Fruit fly (Drosophila melanogaster) whole organism, embryonic: Measurements from ENCODE around the gene TwdlK.

Source experiments
- Awh ChIP-seq: fragments of 200-800 bp; sonication (Bioruptor generic); IDR thresholded peaks from 2 replicates; pipeline ENCODE4, ENCODE4 v1.3.6; 2022; ENCODE audit warnings: missing biosample characterization, missing genetic modification characterization
- B-H1 ChIP-seq: fragments of 200-800 bp; sonication (Bioruptor generic); IDR thresholded peaks from 3 replicates; pipeline ENCODE4 v1.3.6; 2022; ENCODE audit warnings: missing biosample characterization, missing genetic modification characterization
- BtbVII ChIP-seq: fragments of 200-800 bp; sonication (Bioruptor generic); optimal IDR thresholded peaks from 3 replicates; lab custom pipeline; 2017; ENCODE audit warnings: missing biosample characterization, mild to moderate bottlenecking, missing genetic modification characterization
- CG11247 ChIP-seq: fragments of 200-800 bp; sonication (Bioruptor generic); IDR thresholded peaks from 2 replicates; pipeline ENCODE4 v1.3.6; 2022; ENCODE audit warnings: missing biosample characterization, missing genetic modification characterization
- CG11695 ChIP-seq: fragments of 200-800 bp; sonication (Bioruptor generic); IDR thresholded peaks from 3 replicates; pipeline ENCODE4 v1.3.6; 2022; ENCODE audit warnings: missing biosample characterization, missing genetic modification characterization
- CG12155 ChIP-seq: fragments of 200-800 bp; sonication (Bioruptor generic); optimal IDR thresholded peaks from 3 replicates; lab custom pipeline; 2016; ENCODE audit warnings: missing biosample characterization, missing genetic modification characterization
- CG12659 ChIP-seq: fragments of 200-800 bp; sonication (Bioruptor generic); optimal IDR thresholded peaks from 3 replicates; lab custom pipeline; 2017; ENCODE audit warnings: mild to moderate bottlenecking, missing biosample characterization, missing genetic modification reagents, missing genetic modification characterization
- CG12769 ChIP-seq: fragments of 200-800 bp; sonication (Bioruptor generic); optimal IDR thresholded peaks from 2 replicates; lab custom pipeline; 2019; ENCODE audit warnings: missing biosample characterization, mild to moderate bottlenecking, missing genetic modification characterization, moderate library complexity
- CG13894 ChIP-seq: fragments of 200-800 bp; sonication (Bioruptor generic); optimal IDR thresholded peaks from 3 replicates; lab custom pipeline; 2018; ENCODE audit warnings: missing biosample characterization, mild to moderate bottlenecking, missing genetic modification characterization, moderate library complexity
- CG14710 ChIP-seq: fragments of 200-800 bp; sonication (Bioruptor generic); optimal IDR thresholded peaks from 3 replicates; lab custom pipeline; 2019; ENCODE audit warnings: missing biosample characterization, mild to moderate bottlenecking, missing genetic modification characterization, moderate library complexity
- CG15696 ChIP-seq: fragments of 200-800 bp; sonication (Bioruptor generic); optimal IDR thresholded peaks from 2 replicates; lab custom pipeline; 2019; ENCODE audit warnings: missing biosample characterization, mild to moderate bottlenecking, missing genetic modification characterization, moderate library complexity
- CG16815 ChIP-seq: fragments of 200-800 bp; sonication (Bioruptor generic); optimal IDR thresholded peaks from 3 replicates; lab custom pipeline; 2017; ENCODE audit warnings: missing biosample characterization, mild to moderate bottlenecking, missing genetic modification characterization
- CG2129 ChIP-seq: fragments of 200-800 bp; sonication (Bioruptor generic); IDR thresholded peaks from 2 replicates; pipeline ENCODE4 v1.3.6; 2022; ENCODE audit warnings: missing biosample characterization, missing genetic modification characterization; ENCODE audit not compliant: partially characterized antibody
- CG3065 ChIP-seq: fragments of 200-800 bp; sonication (Bioruptor generic); optimal IDR thresholded peaks from 2 replicates; lab custom pipeline; 2016; ENCODE audit warnings: missing biosample characterization, missing genetic modification characterization
- CG34224 ChIP-seq: fragments of 200-800 bp; sonication (Bioruptor generic); IDR thresholded peaks from 3 replicates; pipeline ENCODE4 v1.3.6; 2022; ENCODE audit warnings: missing biosample characterization, missing genetic modification characterization; ENCODE audit not compliant: partially characterized antibody
- CG4820 ChIP-seq: fragments of 200-800 bp; sonication (Bioruptor generic); optimal IDR thresholded peaks from 3 replicates; lab custom pipeline; 2016; ENCODE audit warnings: missing biosample characterization, missing genetic modification characterization
- CG6654 ChIP-seq: fragments of 200-800 bp; sonication (Bioruptor generic); optimal IDR thresholded peaks from 2 replicates; lab custom pipeline; 2017; ENCODE audit warnings: missing biosample characterization, mild to moderate bottlenecking, missing genetic modification characterization
- CG8089 ChIP-seq: fragments of 200-800 bp; sonication (Bioruptor generic); optimal IDR thresholded peaks from 3 replicates; lab custom pipeline; 2016; ENCODE audit warnings: missing biosample characterization, missing genetic modification characterization
- Camta ChIP-seq: fragments of 200-800 bp; sonication (Bioruptor generic); optimal IDR thresholded peaks from 2 replicates; lab custom pipeline; 2016; ENCODE audit warnings: missing biosample characterization, missing genetic modification characterization
- CkIIα-i1 ChIP-seq: fragments of 200-800 bp; sonication (Bioruptor generic); IDR thresholded peaks from 2 replicates; pipeline ENCODE4 v1.3.6; 2022; ENCODE audit warnings: missing biosample characterization, missing genetic modification characterization
- Deaf1 ChIP-seq: fragments of 200-800 bp; optimal IDR thresholded peaks from 3 replicates; lab custom pipeline; 2019; ENCODE audit warnings: missing biosample characterization, mild to moderate bottlenecking, missing genetic modification characterization, moderate library complexity
- H15 ChIP-seq: fragments of 200-800 bp; sonication (Bioruptor generic); IDR thresholded peaks from 3 replicates; pipeline ENCODE4 v1.3.6; 2022; ENCODE audit warnings: missing biosample characterization, missing genetic modification characterization
- HLH3B ChIP-seq: fragments of 200-800 bp; sonication (Bioruptor generic); IDR thresholded peaks from 2 replicates; pipeline ENCODE4 v1.3.6; 2022; ENCODE audit warnings: missing biosample characterization, missing genetic modification characterization
- Hr78 ChIP-seq, 2 experiments: fragments of 200-800 bp in 1 of 2; fragments of >200 bp in 1 of 2; sonication (Bioruptor generic) in 1 of 2; optimal IDR thresholded peaks; 2 replicates each; lab custom pipeline; 2017 to 2019; ENCODE audit warnings: missing biosample characterization in 2 of 2, missing genetic modification characterization in 2 of 2, mild to moderate bottlenecking in 1 of 2, moderate library complexity in 1 of 2
- Oaz ChIP-seq: fragments of 200-800 bp; sonication (Bioruptor generic); IDR thresholded peaks from 2 replicates; pipeline ENCODE4 v1.3.6; 2022; ENCODE audit warnings: missing biosample characterization, missing genetic modification characterization
- abd-A ChIP-seq: fragments of 200-800 bp; sonication (Bioruptor generic); optimal IDR thresholded peaks from 3 replicates; lab custom pipeline; 2019; ENCODE audit warnings: missing biosample characterization, mild to moderate bottlenecking, missing genetic modification characterization, moderate library complexity
- cato ChIP-seq: fragments of 200-800 bp; sonication (Bioruptor generic); optimal IDR thresholded peaks from 2 replicates; lab custom pipeline; 2016; ENCODE audit warnings: missing biosample characterization, missing genetic modification characterization, borderline replicate concordance
- caup ChIP-seq: fragments of 200-800 bp; sonication (Bioruptor generic); optimal IDR thresholded peaks from 3 replicates; lab custom pipeline; 2017; ENCODE audit warnings: missing biosample characterization, mild to moderate bottlenecking, missing genetic modification characterization, moderate library complexity; ENCODE audit not compliant: severe bottlenecking
- chinmo ChIP-seq: fragments of 200-800 bp; sonication (Bioruptor generic); IDR thresholded peaks from 4 replicates; pipeline ENCODE4 v1.3.6; 2022; ENCODE audit warnings: missing biosample characterization, missing genetic modification characterization; ENCODE audit not compliant: partially characterized antibody
- dmrt11E ChIP-seq: fragments of 200-800 bp; sonication (Bioruptor generic); optimal IDR thresholded peaks from 3 replicates; lab custom pipeline; 2018; ENCODE audit warnings: missing biosample characterization, mild to moderate bottlenecking, missing genetic modification characterization, moderate library complexity
- ems ChIP-seq: fragments of 200-800 bp; sonication (Bioruptor generic); optimal IDR thresholded peaks from 3 replicates; lab custom pipeline; 2016; ENCODE audit warnings: missing biosample characterization, missing genetic modification characterization
- eyg ChIP-seq: fragments of 200-800 bp; sonication (Bioruptor generic); optimal IDR thresholded peaks from 3 replicates; lab custom pipeline; 2016; ENCODE audit warnings: missing biosample characterization, missing genetic modification characterization
- fd64A ChIP-seq: fragments of 200-800 bp; sonication (Bioruptor generic); optimal IDR thresholded peaks from 3 replicates; lab custom pipeline; 2018; ENCODE audit warnings: missing biosample characterization, mild to moderate bottlenecking, missing genetic modification characterization
- h ChIP-seq: fragments of >200 bp; optimal IDR thresholded peaks from 2 replicates; lab custom pipeline; 2017
- lbe ChIP-seq: fragments of 200-800 bp; sonication (Bioruptor generic); optimal IDR thresholded peaks from 2 replicates; lab custom pipeline; 2016; ENCODE audit warnings: missing biosample characterization, mild to moderate bottlenecking, missing genetic modification characterization
- org-1 ChIP-seq: fragments of 200-800 bp; sonication (Bioruptor generic); optimal IDR thresholded peaks from 2 replicates; lab custom pipeline; 2017; ENCODE audit warnings: missing biosample characterization, missing genetic modification characterization
- pan ChIP-seq, 4 experiments: fragments of >200 bp in 3 of 4; fragments of 200-800 bp in 1 of 4; sonication (Bioruptor generic) in 1 of 4; optimal IDR thresholded peaks in 3 of 4; IDR thresholded peaks in 1 of 4; 2 replicates each; pipeline versions ENCODE4 v1.3.6 to Lab custom; 2017 to 2022; ENCODE audit warnings: missing biosample characterization in 2 of 4, missing genetic modification characterization in 2 of 4, mixed read lengths in 1 of 4
- prd ChIP-seq, 3 experiments: fragments of >200 bp in 2 of 3; fragments of 200-800 bp in 1 of 3; sonication (Bioruptor generic) in 1 of 3; optimal IDR thresholded peaks in 2 of 3; IDR thresholded peaks in 1 of 3; 2 replicates in 2 of 3; 3 replicates in 1 of 3; pipeline versions ENCODE4 v1.3.6 to Lab custom; 2017 to 2022; ENCODE audit warnings: missing biosample characterization in 1 of 3, missing genetic modification characterization in 1 of 3
- pros ChIP-seq: fragments of 200-800 bp; sonication (Bioruptor generic); optimal IDR thresholded peaks from 3 replicates; lab custom pipeline; 2019; ENCODE audit warnings: missing biosample characterization, mild to moderate bottlenecking, missing genetic modification characterization, moderate library complexity
- psq ChIP-seq: fragments of 200-800 bp; sonication (Bioruptor generic); optimal IDR thresholded peaks from 2 replicates; lab custom pipeline; 2017; ENCODE audit warnings: missing biosample characterization, missing genetic modification characterization
- sd ChIP-seq: fragments of 200-800 bp; sonication (Bioruptor generic); optimal IDR thresholded peaks from 3 replicates; lab custom pipeline; 2018; ENCODE audit warnings: missing biosample characterization, mild to moderate bottlenecking, missing genetic modification characterization, moderate library complexity
- seq ChIP-seq: fragments of 200-800 bp; sonication (Bioruptor generic); IDR thresholded peaks from 2 replicates; pipeline ENCODE4 v1.3.6; 2022; ENCODE audit warnings: missing biosample characterization, missing genetic modification characterization
- sr ChIP-seq: fragments of 200-800 bp; sonication (Bioruptor generic); IDR thresholded peaks from 3 replicates; pipeline ENCODE4 v1.3.6; 2022; ENCODE audit warnings: missing biosample characterization, missing genetic modification characterization
- stwl ChIP-seq: fragments of 200-800 bp; sonication (Bioruptor generic); optimal IDR thresholded peaks from 3 replicates; lab custom pipeline; 2018; ENCODE audit warnings: missing biosample characterization, mild to moderate bottlenecking, missing genetic modification characterization, moderate library complexity
- vvl ChIP-seq: fragments of 200-800 bp; sonication (Bioruptor generic); IDR thresholded peaks from 2 replicates; pipeline ENCODE4 v1.3.6; 2022; ENCODE audit warnings: missing biosample characterization, missing genetic modification characterization
- zfh1 ChIP-seq: fragments of 200-800 bp; sonication (Bioruptor generic); IDR thresholded peaks from 3 replicates; pipeline ENCODE4 v1.3.6; 2022; ENCODE audit warnings: missing biosample characterization, missing genetic modification characterization

The TwdlK gene

DNA sequence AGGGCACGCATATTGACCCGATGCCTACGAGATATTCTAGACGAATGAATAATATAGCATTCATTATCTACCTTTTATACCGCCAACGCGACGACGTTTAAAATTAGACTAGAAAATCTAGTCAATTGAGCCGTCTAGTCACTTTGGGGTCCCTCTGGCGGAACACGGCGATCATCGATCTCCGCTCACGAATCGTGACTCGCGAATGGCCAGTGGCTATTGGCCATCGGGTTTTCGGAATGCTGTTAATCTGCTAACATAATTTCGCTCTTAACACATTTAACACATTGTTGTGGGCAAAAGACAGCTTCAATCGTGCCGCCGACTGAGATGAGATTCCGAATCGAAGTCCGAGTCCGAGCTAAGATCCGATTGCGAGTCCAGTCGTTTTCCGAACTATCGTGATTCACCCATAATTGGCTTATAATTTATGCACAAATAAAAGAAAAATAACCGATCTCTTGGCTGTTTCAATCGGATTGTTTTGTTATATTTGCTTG is 7.2 kb downstream of the TwdlK start, which contains the start of gene TwdlP:
TSS of gene TwdlP (minus strand) at position 51 of the 500 bp plus-strand sequence.
- no peak for TF ChIP-seq Oaz (GFP tag; lab: Robert Waterston, UW)
- no peak for TF ChIP-seq lbe
- no peak for TF ChIP-seq ems (GFP tag; lab: Kevin White, UChicago)
- TF ChIP-seq H15 (GFP tag; lab: Robert Waterston, UW) = no peak
- peak; percentile 72 for TF ChIP-seq Deaf1 (tag; lab: Kevin White, UChicago)
- no peak for TF ChIP-seq prd (optimal IDR thresholded peaks at IDR 0.05; lab: Kevin White, UChicago)
- no peak for TF ChIP-seq prd (GFP tag; IDR thresholded peaks at IDR 0.05; lab: Robert Waterston, UW)
- TF ChIP-seq CG16815 (GFP tag; lab: Kevin White, UChicago) = no peak
- TF ChIP-seq HLH3B (GFP tag; lab: Robert Waterston, UW) = no peak
- TF ChIP-seq CG11695 (GFP tag; lab: Robert Waterston, UW) = no peak
- TF ChIP-seq CkIIα-i1 (GFP tag; lab: Robert Waterston, UW) = no peak
- peak; percentile 90 for TF ChIP-seq sd (tag; lab: Kevin White, UChicago)
- TF ChIP-seq CG6654 = no peak
- TF ChIP-seq eyg (GFP tag; lab: Kevin White, UChicago) = no peak
- no peak for TF ChIP-seq pan (optimal IDR thresholded peaks at IDR 0.05; lab: Kevin White, UChicago)
- peak in 1 of 2 experiments; percentile 18 for TF ChIP-seq pan (GFP tag; optimal IDR thresholded peaks at IDR 0.05 in 1 of 2, IDR thresholded peaks at IDR 0.05 in 1 of 2)
- TF ChIP-seq seq (GFP tag; lab: Robert Waterston, UW) = no peak
- no peak for TF ChIP-seq CG11247 (GFP tag; lab: Robert Waterston, UW)
- no peak for TF ChIP-seq caup (GFP tag; lab: Kevin White, UChicago)
- TF ChIP-seq CG13894 (tag; lab: Kevin White, UChicago) = peak; percentile 20
- no peak for TF ChIP-seq org-1 (GFP tag; lab: Kevin White, UChicago)
- TF ChIP-seq CG12659 (GFP tag; lab: Kevin White, UChicago) = no peak
- peak; percentile 57 for TF ChIP-seq CG12769 (tag; lab: Kevin White, UChicago)
- TF ChIP-seq chinmo (GFP tag; lab: Robert Waterston, UW) = peak; percentile 42; the same call in 1 of the 4 replicates
- no peak for TF ChIP-seq CG8089 (GFP tag; lab: Kevin White, UChicago)
- TF ChIP-seq vvl = peak; percentile 33; the same call in 1 of the 2 replicates
- no peak for TF ChIP-seq dmrt11E (tag; lab: Kevin White, UChicago)
- peak; percentile 52 for TF ChIP-seq abd-A (tag; lab: Kevin White, UChicago)

- 0 out of 4 replicates have a peak, but pooled peaks have one; percentile 60 for TF ChIP-seq chinmo (GFP tag; lab: Robert Waterston, UW)
- TF ChIP-seq Camta (GFP tag; lab: Kevin White, UChicago) = no peak
Observed at dm6 chr3R:26618818-26619217, 9.7 kb downstream of the TwdlK start, which contains the start of gene TwdlM. Gene TwdlM (plus strand): TSS chr3R:26619118.

DNA sequence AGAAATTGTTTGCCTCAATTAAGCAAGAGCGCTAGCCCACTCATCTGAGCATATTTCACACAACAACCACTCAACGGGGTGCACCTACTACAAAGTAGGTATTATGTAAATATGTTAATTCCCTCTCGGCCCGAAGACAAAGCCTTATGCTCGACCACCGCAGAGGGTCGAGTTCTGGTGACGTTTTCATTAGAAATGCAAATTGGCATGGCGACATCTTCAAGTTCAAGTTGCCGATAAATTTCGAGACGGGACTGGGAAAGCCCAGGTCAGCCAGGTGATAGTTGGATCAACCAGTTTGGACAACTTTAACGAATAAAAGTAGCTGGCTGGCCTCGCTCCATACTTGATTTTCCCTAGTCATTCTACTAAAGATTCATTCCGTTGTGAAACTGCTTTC is 13.1 kb downstream of the TwdlK start:
- TF ChIP-seq psq (GFP tag; lab: Kevin White, UChicago) (no peak), CG3065 (GFP tag; lab: Kevin White, UChicago) (no peak), B-H1 (GFP tag; lab: Robert Waterston, UW) (no peak), CG14710 (tag; lab: Kevin White, UChicago) (no peak), h (lab: Kevin White, UChicago) (no peak), pros (GFP tag; lab: Kevin White, UChicago) (peak; percentile 67), Hr78 (GFP tag; optimal IDR thresholded peaks at IDR 0.05; lab: Kevin White, UChicago) (peak in 1 of 2 experiments; percentile 50), CG34224 (GFP tag; lab: Robert Waterston, UW) (no peak), CG15696 (tag; lab: Kevin White, UChicago) (no peak), CG12155 (no peak), CG4820 (GFP tag; lab: Kevin White, UChicago) (no peak), BtbVII (GFP tag; lab: Kevin White, UChicago) (no peak), fd64A (GFP tag; lab: Kevin White, UChicago) (no peak), stwl (tag; lab: Kevin White, UChicago) (no peak), zfh1 (GFP tag; lab: Robert Waterston, UW) (no peak), sr (GFP tag; lab: Robert Waterston, UW) (peak; percentile 42; the same call in 1 of the 3 replicates), CG2129 (GFP tag; lab: Robert Waterston, UW) (no peak), Awh (GFP tag; lab: Robert Waterston, UW) (0 out of 2 replicates have a peak, but pooled peaks have one; percentile 28), cato (GFP tag; lab: Kevin White, UChicago) (no peak), vvl (peak; percentile 72; the same call in 1 of the 2 replicates)
